Fruit fly (Drosophila melanogaster) whole organism, embryonic: ENCODE results near the gene Pld3.

ENCODE experiments used
- Aef1 ChIP-seq: fragments of 200-800 bp; sonication (Bioruptor generic); IDR thresholded peaks from 3 replicates; pipeline ENCODE4 v1.3.6; 2022; ENCODE audit warnings: missing biosample characterization, missing genetic modification characterization
- Atf3 ChIP-seq: fragments of 200-800 bp; sonication (Bioruptor generic); optimal IDR thresholded peaks from 3 replicates; lab custom pipeline; 2016; ENCODE audit warnings: missing biosample characterization, missing genetic modification characterization
- B-H2 ChIP-seq: fragments of 200-800 bp; sonication (Bioruptor generic); optimal IDR thresholded peaks from 2 replicates; lab custom pipeline; 2018; ENCODE audit warnings: missing biosample characterization, mild to moderate bottlenecking, missing genetic modification characterization
- BtbVII ChIP-seq: fragments of 200-800 bp; sonication (Bioruptor generic); optimal IDR thresholded peaks from 3 replicates; lab custom pipeline; 2017; ENCODE audit warnings: missing biosample characterization, mild to moderate bottlenecking, missing genetic modification characterization
- Bteb2 ChIP-seq: fragments of 200-800 bp; sonication (Bioruptor generic); optimal IDR thresholded peaks from 2 replicates; lab custom pipeline; 2016; ENCODE audit warnings: missing biosample characterization, missing genetic modification characterization
- CG1024 ChIP-seq: fragments of 200-800 bp; sonication (Bioruptor generic); IDR thresholded peaks from 2 replicates; pipeline ENCODE4 v1.3.6; 2022; ENCODE audit warnings: missing biosample characterization, missing genetic modification characterization
- CG10462 ChIP-seq: fragments of 200-800 bp; sonication (Bioruptor generic); optimal IDR thresholded peaks from 2 replicates; lab custom pipeline; 2016; ENCODE audit warnings: missing biosample characterization, missing genetic modification characterization
- CG11093 ChIP-seq: fragments of 200-800 bp; sonication (Bioruptor generic); IDR thresholded peaks from 3 replicates; pipeline ENCODE4 v1.3.6; 2022; ENCODE audit warnings: missing biosample characterization, missing genetic modification characterization
- CG11696 ChIP-seq: fragments of 200-800 bp; sonication (Bioruptor generic); IDR thresholded peaks from 2 replicates; pipeline ENCODE4 v1.3.6; 2022; ENCODE audit warnings: missing biosample characterization, missing genetic modification characterization
- CG1603 ChIP-seq: fragments of 200-800 bp; sonication (Bioruptor generic); optimal IDR thresholded peaks from 2 replicates; lab custom pipeline; 2019; ENCODE audit warnings: missing biosample characterization, mild to moderate bottlenecking, missing genetic modification characterization, moderate library complexity
- CG16863 ChIP-seq: fragments of 200-800 bp; sonication (Bioruptor generic); optimal IDR thresholded peaks from 3 replicates; lab custom pipeline; 2016; ENCODE audit warnings: missing biosample characterization, missing genetic modification characterization
- CG18764 ChIP-seq: fragments of 200-800 bp; sonication (Bioruptor generic); optimal IDR thresholded peaks from 3 replicates; lab custom pipeline; 2016; ENCODE audit warnings: missing biosample characterization, missing genetic modification characterization
- CG30020 ChIP-seq: fragments of 200-800 bp; optimal IDR thresholded peaks from 2 replicates; lab custom pipeline; 2019; ENCODE audit warnings: missing biosample characterization, mild to moderate bottlenecking, missing genetic modification characterization, moderate library complexity
- CG31441 ChIP-seq: fragments of 200-800 bp; sonication (Bioruptor generic); IDR thresholded peaks from 2 replicates; pipeline ENCODE4 v1.3.6; 2022; ENCODE audit warnings: missing biosample characterization, missing genetic modification characterization
- CG6254 ChIP-seq: fragments of 200-800 bp; sonication (Bioruptor generic); optimal IDR thresholded peaks from 3 replicates; lab custom pipeline; 2017; ENCODE audit warnings: mild to moderate bottlenecking, missing biosample characterization, missing genetic modification reagents, missing genetic modification characterization
- CG7271 ChIP-seq: fragments of 200-800 bp; sonication (Bioruptor generic); optimal IDR thresholded peaks from 2 replicates; lab custom pipeline; 2018; ENCODE audit warnings: missing biosample characterization, mild to moderate bottlenecking, missing genetic modification characterization, moderate library complexity
- CG7745 ChIP-seq: fragments of 200-800 bp; sonication (Bioruptor generic); optimal IDR thresholded peaks from 2 replicates; lab custom pipeline; 2018; ENCODE audit warnings: missing biosample characterization, mild to moderate bottlenecking, missing genetic modification characterization, moderate library complexity
- CG8281 ChIP-seq: fragments of 200-800 bp; sonication (Bioruptor generic); optimal IDR thresholded peaks from 2 replicates; lab custom pipeline; 2018; ENCODE audit warnings: missing biosample characterization, mild to moderate bottlenecking, missing genetic modification characterization, moderate library complexity
- CG8478 ChIP-seq: fragments of >200 bp; optimal IDR thresholded peaks from 2 replicates; lab custom pipeline; 2018
- CG8765 ChIP-seq: fragments of 200-800 bp; sonication (Bioruptor generic); IDR thresholded peaks from 2 replicates; pipeline ENCODE4 v1.3.6; 2022; ENCODE audit warnings: missing biosample characterization, missing genetic modification characterization
- CG8944 ChIP-seq: fragments of 200-800 bp; sonication (Bioruptor generic); optimal IDR thresholded peaks from 3 replicates; lab custom pipeline; 2016; ENCODE audit warnings: missing biosample characterization, missing genetic modification characterization
- CG9609 ChIP-seq: fragments of 200-800 bp; sonication (Bioruptor generic); optimal IDR thresholded peaks from 3 replicates; lab custom pipeline; 2016; ENCODE audit warnings: missing biosample characterization, missing genetic modification characterization
- CG9817 ChIP-seq: fragments of 200-800 bp; sonication (Bioruptor generic); optimal IDR thresholded peaks from 2 replicates; lab custom pipeline; 2018; ENCODE audit warnings: missing biosample characterization, mild to moderate bottlenecking, missing genetic modification characterization, moderate library complexity
- D ChIP-seq, 2 experiments: fragments of 200-800 bp in 1 of 2; fragments of >200 bp in 1 of 2; sonication (Bioruptor generic) in 1 of 2; optimal IDR thresholded peaks; 2 replicates in 1 of 2; 3 replicates in 1 of 2; lab custom pipeline; 2017; ENCODE audit warnings: mild to moderate bottlenecking in 1 of 2, missing biosample characterization in 1 of 2, missing genetic modification characterization in 1 of 2, missing genetic modification reagents in 1 of 2
- D19B ChIP-seq: fragments of 200-800 bp; sonication (Bioruptor generic); optimal IDR thresholded peaks from 2 replicates; lab custom pipeline; 2017; ENCODE audit warnings: missing biosample characterization, mild to moderate bottlenecking, missing genetic modification characterization
- Ets65A ChIP-seq: fragments of 200-800 bp; sonication (Bioruptor generic); peaks from one replicate; lab custom pipeline; 2016; ENCODE audit warnings: missing biosample characterization, missing genetic modification characterization
- HLH4C ChIP-seq: fragments of 200-800 bp; sonication (Bioruptor generic); IDR thresholded peaks from 3 replicates; pipeline ENCODE4 v1.3.6; 2022; ENCODE audit warnings: missing biosample characterization, missing genetic modification characterization; ENCODE audit not compliant: partially characterized antibody
- Hr51 ChIP-seq, 2 experiments: fragments of 200-800 bp; sonication (Bioruptor generic); optimal IDR thresholded peaks; 2 replicates in 1 of 2; 3 replicates in 1 of 2; lab custom pipeline; 2016 to 2018; ENCODE audit warnings: missing biosample characterization in 2 of 2, missing genetic modification characterization in 2 of 2, mild to moderate bottlenecking in 1 of 2, moderate library complexity in 1 of 2
- Poxn ChIP-seq: fragments of 200-800 bp; sonication (Bioruptor generic); IDR thresholded peaks from 2 replicates; pipeline ENCODE4 v1.3.6; 2022; ENCODE audit warnings: missing biosample characterization, missing genetic modification characterization
- Spps ChIP-seq: fragments of 200-800 bp; sonication (Bioruptor generic); optimal IDR thresholded peaks from 2 replicates; lab custom pipeline; 2018; ENCODE audit warnings: missing biosample characterization, mild to moderate bottlenecking, missing genetic modification characterization
- ac ChIP-seq: fragments of 200-800 bp; sonication (Bioruptor generic); optimal IDR thresholded peaks from 3 replicates; lab custom pipeline; 2017; ENCODE audit warnings: missing biosample characterization, mild to moderate bottlenecking, missing genetic modification characterization
- al ChIP-seq: fragments of 200-800 bp; sonication (Bioruptor generic); IDR thresholded peaks from 2 replicates; pipeline ENCODE4 v1.3.6; 2022; ENCODE audit warnings: missing biosample characterization, missing genetic modification characterization
- cato ChIP-seq: fragments of 200-800 bp; sonication (Bioruptor generic); optimal IDR thresholded peaks from 2 replicates; lab custom pipeline; 2016; ENCODE audit warnings: missing biosample characterization, missing genetic modification characterization, borderline replicate concordance
- chinmo ChIP-seq: fragments of 200-800 bp; sonication (Bioruptor generic); IDR thresholded peaks from 4 replicates; pipeline ENCODE4 v1.3.6; 2022; ENCODE audit warnings: missing biosample characterization, missing genetic modification characterization; ENCODE audit not compliant: partially characterized antibody
- grn ChIP-seq: fragments of 200-800 bp; sonication (Bioruptor generic); optimal IDR thresholded peaks from 3 replicates; lab custom pipeline; 2017; ENCODE audit warnings: missing biosample characterization, missing genetic modification characterization
- lov ChIP-seq, 2 experiments: fragments of 200-800 bp in 1 of 2; fragments of >200 bp in 1 of 2; sonication (Bioruptor generic) in 1 of 2; IDR thresholded peaks in 1 of 2; optimal IDR thresholded peaks in 1 of 2; 2 replicates in 1 of 2; 3 replicates in 1 of 2; pipeline versions ENCODE4 v1.3.6 to Lab custom; 2017 to 2022; ENCODE audit warnings: missing biosample characterization in 1 of 2, missing genetic modification characterization in 1 of 2
- nerfin-2 ChIP-seq: fragments of 200-800 bp; sonication (Bioruptor generic); IDR thresholded peaks from 2 replicates; pipeline ENCODE4 v1.3.6; 2022; ENCODE audit warnings: missing biosample characterization, missing genetic modification characterization; ENCODE audit not compliant: partially characterized antibody
- nmo ChIP-seq: fragments of 200-800 bp; sonication (Bioruptor generic); optimal IDR thresholded peaks from 2 replicates; lab custom pipeline; 2018; ENCODE audit warnings: missing biosample characterization, mild to moderate bottlenecking, missing genetic modification characterization, moderate library complexity
- peb ChIP-seq: fragments of 200-800 bp; sonication (Bioruptor generic); IDR thresholded peaks from 2 replicates; pipeline ENCODE4 v1.3.6; 2022; ENCODE audit warnings: missing biosample characterization, missing genetic modification characterization
- pfk ChIP-seq: fragments of 200-800 bp; sonication (Bioruptor generic); optimal IDR thresholded peaks from 2 replicates; lab custom pipeline; 2018; ENCODE audit warnings: missing biosample characterization, mild to moderate bottlenecking, missing genetic modification characterization, moderate library complexity
- run ChIP-seq: fragments of 200-800 bp; sonication (Bioruptor generic); optimal IDR thresholded peaks from 3 replicates; lab custom pipeline; 2018; ENCODE audit warnings: missing biosample characterization, mild to moderate bottlenecking, missing genetic modification characterization
- slbo ChIP-seq: fragments of 200-800 bp; sonication (Bioruptor generic); IDR thresholded peaks from 2 replicates; pipeline ENCODE4 v1.3.6; 2022; ENCODE audit warnings: missing biosample characterization, missing genetic modification characterization
- stc ChIP-seq: fragments of 200-800 bp; sonication (Bioruptor generic); IDR thresholded peaks from 2 replicates; pipeline ENCODE4 v1.3.6; 2022; ENCODE audit warnings: missing biosample characterization, missing genetic modification characterization
- trem ChIP-seq: fragments of 200-800 bp; optimal IDR thresholded peaks from 3 replicates; lab custom pipeline; 2019; ENCODE audit warnings: missing biosample characterization, mild to moderate bottlenecking, missing genetic modification characterization, moderate library complexity
- vfl ChIP-seq: fragments of 200-800 bp; sonication (Bioruptor generic); optimal IDR thresholded peaks from 2 replicates; lab custom pipeline; 2016; ENCODE audit warnings: missing biosample characterization, missing genetic modification characterization
- wek ChIP-seq: fragments of 200-800 bp; sonication (Bioruptor generic); optimal IDR thresholded peaks from 3 replicates; lab custom pipeline; 2018; ENCODE audit warnings: missing biosample characterization, mild to moderate bottlenecking, missing genetic modification characterization, moderate library complexity
- zen ChIP-seq: fragments of 200-800 bp; sonication (Bioruptor generic); optimal IDR thresholded peaks from 3 replicates; lab custom pipeline; 2018; ENCODE audit warnings: missing biosample characterization, mild to moderate bottlenecking, missing genetic modification characterization, moderate library complexity
- zfh1 ChIP-seq: fragments of 200-800 bp; sonication (Bioruptor generic); IDR thresholded peaks from 3 replicates; pipeline ENCODE4 v1.3.6; 2022; ENCODE audit warnings: missing biosample characterization, missing genetic modification characterization
- zfh2 ChIP-seq: fragments of 200-800 bp; sonication (Bioruptor generic); optimal IDR thresholded peaks from 2 replicates; lab custom pipeline; 2016; ENCODE audit warnings: missing biosample characterization, missing genetic modification characterization

Pld3 gene

dm6 chr2L:21158554-21158953 is at the start of gene Pld3, which contains the start of gene Coq3 (continued):
- peak; percentile 92 for TF ChIP-seq CG31441 (GFP tag; lab: Robert Waterston, UW)
- peak; percentile 46 for TF ChIP-seq run
- peak; percentile 67 for TF ChIP-seq CG1024 (GFP tag; lab: Robert Waterston, UW)
- peak; percentile 65 for TF ChIP-seq CG18764 (GFP tag; lab: Kevin White, UChicago)
- no peak for TF ChIP-seq D (optimal IDR thresholded peaks at IDR 0.05; lab: Kevin White, UChicago)
- peak; percentile 69 for TF ChIP-seq D (GFP tag; optimal IDR thresholded peaks at IDR 0.05; lab: Kevin White, UChicago)
- TF ChIP-seq zfh2: peak; percentile 83
- TF ChIP-seq CG11093 (GFP tag; lab: Robert Waterston, UW): peak; percentile 68
- peak; percentile 66; the same call in 1 of the 2 replicates for TF ChIP-seq CG11696 (GFP tag; lab: Robert Waterston, UW)
- peak; percentile 37 for TF ChIP-seq CG8281 (tag; lab: Kevin White, UChicago)
- TF ChIP-seq CG8478 (lab: Kevin White, UChicago): no peak
- TF ChIP-seq Spps (tag; lab: Kevin White, UChicago): peak; percentile 58
- no peak for TF ChIP-seq chinmo
- TF ChIP-seq CG8765 (GFP tag; lab: Robert Waterston, UW): peak; percentile 59; the same call in 1 of the 2 replicates
- TF ChIP-seq cato (GFP tag; lab: Kevin White, UChicago): peak; percentile 8
- peak; percentile 75 for TF ChIP-seq CG1603
- TF ChIP-seq D19B (GFP tag; lab: Kevin White, UChicago): peak; percentile 68
- no peak for TF ChIP-seq HLH4C (GFP tag; lab: Robert Waterston, UW)
- TF ChIP-seq CG7745 (tag; lab: Kevin White, UChicago): no peak
- TF ChIP-seq Bteb2: peak; percentile 77
- TF ChIP-seq Aef1: peak; percentile 74
- TF ChIP-seq CG30020 (tag; lab: Kevin White, UChicago): peak; percentile 90
- peak; percentile 77 for TF ChIP-seq CG9817 (tag; lab: Kevin White, UChicago)
- peak; percentile 95 for TF ChIP-seq Ets65A (GFP tag; lab: Kevin White, UChicago)
- TF ChIP-seq BtbVII (GFP tag; lab: Kevin White, UChicago): peak; percentile 80
- peak; percentile 54 for TF ChIP-seq CG16863
- TF ChIP-seq lov (optimal IDR thresholded peaks at IDR 0.05; lab: Kevin White, UChicago): no peak
- TF ChIP-seq lov (GFP tag; IDR thresholded peaks at IDR 0.05; lab: Robert Waterston, UW): peak; percentile 80; the same call in 1 of the 3 replicates
- TF ChIP-seq ac (GFP tag; lab: Kevin White, UChicago): peak; percentile 47
- TF ChIP-seq Poxn: no peak
- TF ChIP-seq stc (GFP tag; lab: Robert Waterston, UW): peak; percentile 69; the same call in 1 of the 2 replicates
- peak; percentile 90 for TF ChIP-seq zfh1 (GFP tag; lab: Robert Waterston, UW)
- peak; percentile 61 for TF ChIP-seq al (GFP tag; lab: Robert Waterston, UW)
- TF ChIP-seq pfk (GFP tag; lab: Kevin White, UChicago): peak; percentile 94
- peak; percentile 71 for TF ChIP-seq CG9609 (GFP tag; lab: Kevin White, UChicago)
- peak; percentile 71 for TF ChIP-seq CG6254
- TF ChIP-seq Atf3: peak; percentile 58
- peak; percentile 54 for TF ChIP-seq CG10462 (GFP tag; lab: Kevin White, UChicago)
- peak; percentile 89 for TF ChIP-seq slbo (GFP tag; lab: Robert Waterston, UW)
- TF ChIP-seq nerfin-2 (GFP tag; lab: Robert Waterston, UW): no peak
- TF ChIP-seq peb (GFP tag; lab: Robert Waterston, UW): 0 out of 2 replicates have a peak, but pooled peaks have one; percentile 13
- no peak for TF ChIP-seq grn (GFP tag; lab: Kevin White, UChicago)
- peak; percentile 69 to 82 for TF ChIP-seq Hr51 (GFP tag; optimal IDR thresholded peaks at IDR 0.05; lab: Kevin White, UChicago)
- peak; percentile 30 for TF ChIP-seq wek (GFP tag; lab: Kevin White, UChicago)
- TF ChIP-seq B-H2 (GFP tag; lab: Kevin White, UChicago): peak; percentile 87
- peak; percentile 74 for TF ChIP-seq vfl (GFP tag; lab: Kevin White, UChicago)
- peak; percentile 70 for TF ChIP-seq trem (tag; lab: Kevin White, UChicago)
- peak; percentile 72 for TF ChIP-seq zen (tag; lab: Kevin White, UChicago)
- peak; percentile 49 for TF ChIP-seq CG8944 (GFP tag; lab: Kevin White, UChicago)
- peak; percentile 80 for TF ChIP-seq nmo (GFP tag; lab: Kevin White, UChicago)
- peak; percentile 60 for TF ChIP-seq CG7271 (tag; lab: Kevin White, UChicago)
